Fruit fly (Drosophila melanogaster): ENCODE results near the gene Lar.

DNA sequence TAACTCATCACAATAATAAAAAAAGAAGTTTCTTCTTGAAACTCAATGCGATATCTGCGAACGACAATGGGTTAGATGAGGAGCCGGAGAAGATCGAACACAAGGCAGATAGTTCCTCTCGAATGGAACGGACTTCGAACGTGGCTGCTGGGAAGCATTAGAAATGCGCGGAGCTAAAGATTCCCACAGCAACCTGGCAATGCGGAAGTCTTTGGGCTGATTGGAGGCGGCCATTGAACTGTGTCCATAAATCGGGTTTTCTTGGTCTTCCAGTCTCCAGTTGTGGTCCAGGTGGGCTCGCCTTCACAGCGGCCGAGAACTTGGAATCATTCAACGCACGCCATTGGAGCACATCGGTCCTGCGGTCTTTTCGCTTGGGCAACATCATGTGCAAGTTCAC, 46.1 kb upstream of the Lar start, which contains the start of gene CG13081:
- TF ChIP-seq btn (GFP tag; optimal IDR thresholded peaks at IDR 0.05) (no peak), slbo (GFP tag; IDR thresholded peaks at IDR 0.05) (no peak), Bteb2 (GFP tag; optimal IDR thresholded peaks at IDR 0.05) (no peak), CG15073 (GFP tag; optimal IDR thresholded peaks at IDR 0.05) (no peak), gfzf (GFP tag; optimal IDR thresholded peaks at IDR 0.05) (no peak)

All from whole organism, embryonic.